Fruit fly (Drosophila melanogaster) whole organism, pupa: ENCODE measurements around the gene sea.

Experiments
- CG10348 ChIP-seq: fragments of 200-800 bp; sonication (Bioruptor generic); IDR thresholded peaks from 2 replicates; pipeline ENCODE4 v1.3.6; 2022; ENCODE audit warnings: missing biosample characterization, missing genetic modification characterization
- CG12605 ChIP-seq: fragments of 200-800 bp; sonication (Bioruptor generic); IDR thresholded peaks from 2 replicates; pipeline ENCODE4 v1.3.6; 2022; ENCODE audit warnings: missing biosample characterization, missing genetic modification characterization
- CG13204 ChIP-seq: fragments of 200-800 bp; sonication (Bioruptor generic); optimal IDR thresholded peaks from 2 replicates; lab custom pipeline; 2018; ENCODE audit warnings: missing biosample characterization, mild to moderate bottlenecking, missing genetic modification characterization, moderate library complexity
- CG14655 ChIP-seq: fragments of 200-800 bp; sonication (Bioruptor generic); optimal IDR thresholded peaks from 3 replicates; lab custom pipeline; 2017; ENCODE audit warnings: mild to moderate bottlenecking, missing biosample characterization, missing genetic modification reagents, missing genetic modification characterization
- CG15710 ChIP-seq: fragments of 200-800 bp; sonication (Bioruptor generic); optimal IDR thresholded peaks from 2 replicates; lab custom pipeline; 2018; ENCODE audit warnings: missing biosample characterization, mild to moderate bottlenecking, missing genetic modification characterization, moderate library complexity
- CG17806 ChIP-seq: fragments of 200-800 bp; sonication (Bioruptor generic); optimal IDR thresholded peaks from 2 replicates; lab custom pipeline; 2018; ENCODE audit warnings: missing biosample characterization, mild to moderate bottlenecking, missing genetic modification characterization, moderate library complexity
- CG32121 ChIP-seq: fragments of 200-800 bp; sonication (Bioruptor generic); IDR thresholded peaks from 2 replicates; pipeline ENCODE4 v1.3.6; 2022; ENCODE audit warnings: missing biosample characterization, missing genetic modification characterization
- CG34367 ChIP-seq: fragments of 200-800 bp; sonication (Bioruptor generic); optimal IDR thresholded peaks from 2 replicates; lab custom pipeline; 2018; ENCODE audit warnings: missing biosample characterization, mild to moderate bottlenecking, missing genetic modification characterization
- CG4496 ChIP-seq: fragments of 200-800 bp; sonication (Bioruptor generic); IDR thresholded peaks from 3 replicates; pipeline ENCODE4 v1.3.6; 2022; ENCODE audit warnings: missing biosample characterization, missing genetic modification characterization
- CG8159 ChIP-seq: fragments of 200-800 bp; sonication (Bioruptor generic); optimal IDR thresholded peaks from 3 replicates; lab custom pipeline; 2018; ENCODE audit warnings: missing biosample characterization, mild to moderate bottlenecking, missing genetic modification characterization, moderate library complexity
- CG8301 ChIP-seq: fragments of 200-800 bp; sonication (Bioruptor generic); optimal IDR thresholded peaks from 2 replicates; lab custom pipeline; 2018; ENCODE audit warnings: missing biosample characterization, mild to moderate bottlenecking, missing genetic modification characterization
- CG9948 ChIP-seq: fragments of 200-800 bp; sonication (Bioruptor generic); optimal IDR thresholded peaks from 2 replicates; lab custom pipeline; 2018; ENCODE audit warnings: missing biosample characterization, mild to moderate bottlenecking, missing genetic modification characterization, moderate library complexity
- D1 ChIP-seq: fragments of 200-800 bp; sonication (Bioruptor generic); optimal IDR thresholded peaks from 2 replicates; lab custom pipeline; 2018; ENCODE audit warnings: missing biosample characterization, mild to moderate bottlenecking, missing genetic modification characterization, moderate library complexity
- EcR ChIP-seq: fragments of 200-800 bp; sonication (Bioruptor generic); optimal IDR thresholded peaks from 3 replicates; lab custom pipeline; 2019; ENCODE audit warnings: missing biosample characterization, missing genetic modification characterization, mild to moderate bottlenecking, moderate library complexity, missing genetic modification reagents
- Ets98B ChIP-seq: fragments of 200-800 bp; sonication (Bioruptor generic); IDR thresholded peaks from 2 replicates; pipeline ENCODE4 v1.3.6; 2022; ENCODE audit warnings: missing biosample characterization, missing genetic modification characterization
- Pif1A ChIP-seq: fragments of 200-800 bp; sonication (Bioruptor generic); optimal IDR thresholded peaks from 3 replicates; lab custom pipeline; 2016; ENCODE audit warnings: missing biosample characterization, missing genetic modification characterization
- Pif1B ChIP-seq: fragments of 200-800 bp; sonication (Bioruptor generic); optimal IDR thresholded peaks from 3 replicates; lab custom pipeline; 2016; ENCODE audit warnings: missing biosample characterization, missing genetic modification characterization
- Snoo ChIP-seq: fragments of 200-800 bp; sonication (Bioruptor generic); optimal IDR thresholded peaks from 3 replicates; lab custom pipeline; 2017; ENCODE audit warnings: missing biosample characterization, mild to moderate bottlenecking, missing genetic modification characterization, inconsistent platforms
- fd96Ca ChIP-seq: fragments of 200-800 bp; sonication (Bioruptor generic); IDR thresholded peaks from 3 replicates; pipeline ENCODE4 v1.3.6; 2022; ENCODE audit warnings: missing biosample characterization, missing genetic modification characterization
- gl ChIP-seq: fragments of 200-800 bp; sonication (Bioruptor generic); optimal IDR thresholded peaks from 2 replicates; lab custom pipeline; 2018; ENCODE audit warnings: missing biosample characterization, mild to moderate bottlenecking, missing genetic modification characterization
- rn ChIP-seq: fragments of 200-800 bp; sonication (Bioruptor generic); IDR thresholded peaks from 2 replicates; pipeline ENCODE4 v1.3.6; 2022; ENCODE audit warnings: missing biosample characterization, missing genetic modification characterization

Gene sea

dm6 chr3R:11571408-11571807 is 4.6 kb upstream of the sea start:
- TF ChIP-seq Snoo (tag; lab: Kevin White, UChicago) (no peak), D1 (tag; lab: Kevin White, UChicago) (no peak), CG32121 (no peak), CG17806 (tag; lab: Kevin White, UChicago) (no peak), gl (tag; lab: Kevin White, UChicago) (no peak), CG34367 (tag; lab: Kevin White, UChicago) (no peak), Pif1A (GFP tag; lab: Kevin White, UChicago) (no peak), Ets98B (GFP tag; lab: Robert Waterston, UW) (no peak), Pif1B (GFP tag; lab: Kevin White, UChicago) (no peak), CG4496 (no peak), fd96Ca (no peak), CG8159 (no peak), CG9948 (tag; lab: Kevin White, UChicago) (no peak), CG15710 (tag; lab: Kevin White, UChicago) (no peak), CG14655 (GFP tag; lab: Kevin White, UChicago) (no peak), CG12605 (GFP tag; lab: Robert Waterston, UW) (no peak), EcR (GFP tag; lab: Kevin White, UChicago) (no peak), CG13204 (GFP tag; lab: Kevin White, UChicago) (no peak), CG10348 (GFP tag; lab: Robert Waterston, UW) (no peak)

- no peak for TF ChIP-seq Pif1A (GFP tag; lab: Kevin White, UChicago)
- TF ChIP-seq CG32121, result no peak
- no peak for TF ChIP-seq CG12605 (GFP tag; lab: Robert Waterston, UW)
- no peak for TF ChIP-seq rn (GFP tag; lab: Robert Waterston, UW)
- no peak for TF ChIP-seq CG17806 (tag; lab: Kevin White, UChicago)
- TF ChIP-seq CG14655 (GFP tag; lab: Kevin White, UChicago), result no peak
- TF ChIP-seq CG34367 (tag; lab: Kevin White, UChicago), result no peak
- no peak for TF ChIP-seq Snoo (tag; lab: Kevin White, UChicago)
- no peak for TF ChIP-seq Ets98B (GFP tag; lab: Robert Waterston, UW)
- no peak for TF ChIP-seq D1 (tag; lab: Kevin White, UChicago)
- TF ChIP-seq, all 21 proteins: peak for 0
Observed at dm6 chr3R:11569993-11570392, 3.1 kb upstream of the sea start.

- TF ChIP-seq EcR (GFP tag; lab: Kevin White, UChicago), result peak; percentile 6
- peak; percentile 75 for TF ChIP-seq CG4496
- peak; percentile 63 for TF ChIP-seq gl (tag; lab: Kevin White, UChicago)
- peak; percentile 74 for TF ChIP-seq CG32121
- peak; percentile 48 for TF ChIP-seq CG13204 (GFP tag; lab: Kevin White, UChicago)
- no peak for TF ChIP-seq rn (GFP tag; lab: Robert Waterston, UW)
- peak; percentile 2 for TF ChIP-seq CG15710 (tag; lab: Kevin White, UChicago)
- peak; percentile 65 for TF ChIP-seq Pif1A (GFP tag; lab: Kevin White, UChicago)
- TF ChIP-seq CG9948 (tag; lab: Kevin White, UChicago), result no peak
- TF ChIP-seq fd96Ca, result peak; percentile 72; the same call in 2 of the 3 replicates
- TF ChIP-seq Pif1B (GFP tag; lab: Kevin White, UChicago), result peak; percentile 72
- peak; percentile 92 for TF ChIP-seq CG12605 (GFP tag; lab: Robert Waterston, UW)
- peak; percentile 86 for TF ChIP-seq Ets98B (GFP tag; lab: Robert Waterston, UW)
- no peak for TF ChIP-seq CG34367 (tag; lab: Kevin White, UChicago)
Observed at dm6 chr3R:11568873-11569450, 2.1 kb upstream of the sea start, which contains the start of gene Mrp4. TSS of gene Mrp4 (plus strand) at chr3R:11569250.

- no peak for TF ChIP-seq CG12605 (GFP tag; lab: Robert Waterston, UW)
- TF ChIP-seq EcR (GFP tag; lab: Kevin White, UChicago), result peak; percentile 84
Observed at dm6 chr3R:11564792-11565402, 2.0 kb downstream of the sea start.

- TF ChIP-seq CG12605 (GFP tag; lab: Robert Waterston, UW), result peak; percentile 14; the same call in 1 of the 2 replicates
- TF ChIP-seq CG34367 (tag; lab: Kevin White, UChicago), result no peak
Observed at dm6 chr3R:11563147-11563546, 3.7 kb downstream of the sea start.

- TF ChIP-seq CG15710 (tag; lab: Kevin White, UChicago), result peak; percentile 91
- peak; percentile 96 for TF ChIP-seq Snoo (tag; lab: Kevin White, UChicago)
- peak; percentile 98 for TF ChIP-seq fd96Ca
- peak; percentile 89 for TF ChIP-seq CG9948 (tag; lab: Kevin White, UChicago)
- TF ChIP-seq CG13204 (GFP tag; lab: Kevin White, UChicago), result peak; percentile 80
- peak; percentile 90 for TF ChIP-seq CG12605 (GFP tag; lab: Robert Waterston, UW)
- peak; percentile 94 for TF ChIP-seq D1 (tag; lab: Kevin White, UChicago)
- TF ChIP-seq CG32121, result peak; percentile 96
- peak; percentile 98 for TF ChIP-seq CG4496
- peak; percentile 97 for TF ChIP-seq CG8159
- peak; percentile 90 for TF ChIP-seq CG34367 (tag; lab: Kevin White, UChicago)
- peak; percentile 97 for TF ChIP-seq Ets98B (GFP tag; lab: Robert Waterston, UW)
- peak; percentile 13 for TF ChIP-seq EcR (GFP tag; lab: Kevin White, UChicago)
- TF ChIP-seq Pif1A (GFP tag; lab: Kevin White, UChicago), result peak; percentile 98
- TF ChIP-seq gl (tag; lab: Kevin White, UChicago), result peak; percentile 85
- TF ChIP-seq rn (GFP tag; lab: Robert Waterston, UW), result peak; percentile 77
- peak; percentile 66 for TF ChIP-seq CG10348 (GFP tag; lab: Robert Waterston, UW)
- peak; percentile 94 for TF ChIP-seq Pif1B (GFP tag; lab: Kevin White, UChicago)
- TF ChIP-seq CG8301 (tag; lab: Kevin White, UChicago), result peak; percentile 94
- peak; percentile 93 for TF ChIP-seq CG17806 (tag; lab: Kevin White, UChicago)
- TF ChIP-seq CG14655 (GFP tag; lab: Kevin White, UChicago), result peak; percentile 94
Observed at dm6 chr3R:11562326-11563109, 4.3 kb downstream of the sea start.
